Fruit fly (Drosophila melanogaster) whole organism, embryonic: ENCODE measurements around the gene CG31126.

Source experiments
- Bdp1 ChIP-seq: fragments of 200-800 bp; sonication (Bioruptor generic); optimal IDR thresholded peaks from 3 replicates; lab custom pipeline; 2016; ENCODE audit warnings: missing biosample characterization, missing genetic modification characterization
- CG10209 ChIP-seq: fragments of 200-800 bp; sonication (Bioruptor generic); optimal IDR thresholded peaks from 3 replicates; lab custom pipeline; 2017; ENCODE audit warnings: missing biosample characterization, mild to moderate bottlenecking, missing genetic modification characterization, missing genetic modification reagents
- CG10274 ChIP-seq: fragments of 200-800 bp; sonication (Bioruptor generic); optimal IDR thresholded peaks from 3 replicates; lab custom pipeline; 2017; ENCODE audit warnings: missing biosample characterization, mild to moderate bottlenecking, missing genetic modification characterization
- CG15479 ChIP-seq: fragments of 200-800 bp; sonication (Bioruptor generic); optimal IDR thresholded peaks from 3 replicates; lab custom pipeline; 2019; ENCODE audit warnings: missing biosample characterization, mild to moderate bottlenecking, missing genetic modification characterization, moderate library complexity
- CG1647 ChIP-seq: fragments of 200-800 bp; sonication (Bioruptor generic); optimal IDR thresholded peaks from 3 replicates; lab custom pipeline; 2016; ENCODE audit warnings: missing biosample characterization, missing genetic modification characterization
- CG18476 ChIP-seq: fragments of 200-800 bp; sonication (Bioruptor generic); optimal IDR thresholded peaks from 2 replicates; lab custom pipeline; 2016; ENCODE audit warnings: missing biosample characterization, mild to moderate bottlenecking, missing genetic modification characterization
- CG2199 ChIP-seq: fragments of 200-800 bp; sonication (Bioruptor generic); IDR thresholded peaks from 3 replicates; pipeline ENCODE4 v1.3.6; 2022; ENCODE audit warnings: missing biosample characterization, missing genetic modification characterization
- CG2712 ChIP-seq: fragments of 200-800 bp; optimal IDR thresholded peaks from 3 replicates; lab custom pipeline; 2019; ENCODE audit warnings: missing biosample characterization, mild to moderate bottlenecking, missing genetic modification characterization, moderate library complexity
- CG2875 ChIP-seq: fragments of 200-800 bp; sonication (Bioruptor generic); optimal IDR thresholded peaks from 2 replicates; lab custom pipeline; 2017; ENCODE audit warnings: missing biosample characterization, mild to moderate bottlenecking, missing genetic modification characterization, missing genetic modification reagents
- CG3281 ChIP-seq: fragments of 200-800 bp; sonication (Bioruptor generic); optimal IDR thresholded peaks from 3 replicates; lab custom pipeline; 2017; ENCODE audit warnings: missing biosample characterization, mild to moderate bottlenecking, missing genetic modification characterization
- CG4424 ChIP-seq: fragments of 200-800 bp; sonication (Bioruptor generic); optimal IDR thresholded peaks from 3 replicates; lab custom pipeline; 2016; ENCODE audit warnings: missing biosample characterization, missing genetic modification characterization
- CG5953 ChIP-seq: fragments of 200-800 bp; sonication (Bioruptor generic); IDR thresholded peaks from 2 replicates; pipeline ENCODE4 v1.3.6; 2022; ENCODE audit warnings: missing biosample characterization, missing genetic modification characterization
- CrebB ChIP-seq: fragments of 200-800 bp; sonication (Bioruptor generic); optimal IDR thresholded peaks from 3 replicates; lab custom pipeline; 2018; ENCODE audit warnings: missing biosample characterization, mild to moderate bottlenecking, missing genetic modification characterization
- Fer1 ChIP-seq: fragments of 200-800 bp; sonication (Bioruptor generic); optimal IDR thresholded peaks from 2 replicates; lab custom pipeline; 2017; ENCODE audit warnings: missing biosample characterization, mild to moderate bottlenecking, missing genetic modification characterization
- Fer3 ChIP-seq: fragments of 200-800 bp; sonication (Bioruptor generic); optimal IDR thresholded peaks from 2 replicates; lab custom pipeline; 2018; ENCODE audit warnings: missing biosample characterization, mild to moderate bottlenecking, missing genetic modification characterization, moderate library complexity
- HHEX ChIP-seq: fragments of 200-800 bp; sonication (Bioruptor generic); optimal IDR thresholded peaks from 3 replicates; lab custom pipeline; 2017; ENCODE audit warnings: missing biosample characterization, mild to moderate bottlenecking, missing genetic modification characterization, missing genetic modification reagents
- HLH4C ChIP-seq: fragments of 200-800 bp; sonication (Bioruptor generic); IDR thresholded peaks from 3 replicates; pipeline ENCODE4 v1.3.6; 2022; ENCODE audit warnings: missing biosample characterization, missing genetic modification characterization; ENCODE audit not compliant: partially characterized antibody
- Hsf ChIP-seq: fragments of 200-800 bp; sonication (Bioruptor generic); optimal IDR thresholded peaks from 3 replicates; lab custom pipeline; 2016; ENCODE audit warnings: missing biosample characterization, missing genetic modification characterization
- Lim3 ChIP-seq: fragments of 200-800 bp; sonication (Bioruptor generic); IDR thresholded peaks from 2 replicates; pipeline ENCODE4 v1.3.6; 2022; ENCODE audit warnings: missing biosample characterization, missing genetic modification characterization
- Max ChIP-seq: fragments of 200-800 bp; sonication (Bioruptor generic); optimal IDR thresholded peaks from 2 replicates; lab custom pipeline; 2016; ENCODE audit warnings: missing biosample characterization, mild to moderate bottlenecking, missing genetic modification characterization
- Nf-YA ChIP-seq: fragments of 200-800 bp; sonication (Bioruptor generic); IDR thresholded peaks from 2 replicates; pipeline ENCODE4 v1.3.6; 2022; ENCODE audit warnings: missing biosample characterization, missing genetic modification characterization
- Pdp1 ChIP-seq, 2 experiments: fragments of 200-800 bp; sonication (Bioruptor generic); optimal IDR thresholded peaks; 3 replicates each; lab custom pipeline; 2016; ENCODE audit warnings: missing biosample characterization in 2 of 2, missing genetic modification characterization in 2 of 2, mild to moderate bottlenecking in 1 of 2, moderate library complexity in 1 of 2
- Spps ChIP-seq: fragments of 200-800 bp; sonication (Bioruptor generic); optimal IDR thresholded peaks from 2 replicates; lab custom pipeline; 2018; ENCODE audit warnings: missing biosample characterization, mild to moderate bottlenecking, missing genetic modification characterization
- bowl ChIP-seq: fragments of 200-800 bp; sonication (Bioruptor generic); IDR thresholded peaks from 2 replicates; pipeline ENCODE4 v1.3.6; 2022; ENCODE audit warnings: missing biosample characterization, missing genetic modification characterization
- bsh ChIP-seq, 2 experiments: fragments of 200-800 bp; sonication (Bioruptor generic); optimal IDR thresholded peaks; 2 replicates each; lab custom pipeline; 2017 to 2018; ENCODE audit warnings: mild to moderate bottlenecking in 2 of 2, missing biosample characterization in 2 of 2, missing genetic modification characterization in 2 of 2, moderate library complexity in 1 of 2
- croc ChIP-seq: fragments of 200-800 bp; sonication (Bioruptor generic); conservative IDR thresholded peaks from 3 replicates; pipeline ENCODE4 v1.3.6; 2022; ENCODE audit warnings: missing biosample characterization, missing genetic modification characterization
- dm ChIP-seq: fragments of 200-800 bp; sonication (Bioruptor generic); optimal IDR thresholded peaks from 3 replicates; lab custom pipeline; 2016; ENCODE audit warnings: missing biosample characterization, missing genetic modification characterization
- dpn ChIP-seq, 2 experiments: fragments of 200-800 bp; sonication (Bioruptor generic); optimal IDR thresholded peaks; 3 replicates each; lab custom pipeline; 2016; ENCODE audit warnings: missing biosample characterization in 2 of 2, missing genetic modification characterization in 2 of 2
- fd96Cb ChIP-seq: fragments of 200-800 bp; sonication (Bioruptor generic); optimal IDR thresholded peaks from 2 replicates; lab custom pipeline; 2018; ENCODE audit warnings: missing biosample characterization, mild to moderate bottlenecking, missing genetic modification characterization, moderate library complexity
- gsb ChIP-seq: fragments of 200-800 bp; sonication (Bioruptor generic); IDR thresholded peaks from 2 replicates; pipeline ENCODE4 v1.3.6; 2022; ENCODE audit warnings: missing biosample characterization, missing genetic modification characterization
- her ChIP-seq: fragments of 200-800 bp; sonication (Bioruptor generic); optimal IDR thresholded peaks from 2 replicates; lab custom pipeline; 2016; ENCODE audit warnings: missing biosample characterization, missing genetic modification characterization
- hkb ChIP-seq, 2 experiments: fragments of 200-800 bp in 1 of 2; fragments of >200 bp in 1 of 2; sonication (Bioruptor generic) in 1 of 2; IDR thresholded peaks in 1 of 2; optimal IDR thresholded peaks in 1 of 2; 2 replicates each; pipeline versions ENCODE4 v1.3.6 to Lab custom; 2017 to 2022; ENCODE audit warnings: missing biosample characterization in 1 of 2, missing genetic modification characterization in 1 of 2
- jumu ChIP-seq: fragments of 200-800 bp; sonication (Bioruptor generic); optimal IDR thresholded peaks from 3 replicates; lab custom pipeline; 2016; ENCODE audit warnings: missing biosample characterization, missing genetic modification characterization
- lab ChIP-seq: fragments of 200-800 bp; sonication (Bioruptor generic); optimal IDR thresholded peaks from 3 replicates; lab custom pipeline; 2017; ENCODE audit warnings: missing biosample characterization, missing genetic modification characterization, mild to moderate bottlenecking, moderate library complexity, missing genetic modification reagents
- lilli ChIP-seq: fragments of 200-800 bp; sonication (Bioruptor generic); optimal IDR thresholded peaks from 3 replicates; lab custom pipeline; 2016; ENCODE audit warnings: missing biosample characterization, missing genetic modification characterization
- lmd ChIP-seq: fragments of 200-800 bp; sonication (Bioruptor generic); IDR thresholded peaks from 2 replicates; pipeline ENCODE4 v1.3.6; 2022; ENCODE audit warnings: missing biosample characterization, missing genetic modification characterization
- maf-S ChIP-seq: fragments of 200-800 bp; sonication (Bioruptor generic); optimal IDR thresholded peaks from 2 replicates; lab custom pipeline; 2016; ENCODE audit warnings: missing biosample characterization, missing genetic modification characterization
- onecut ChIP-seq: fragments of 200-800 bp; sonication (Bioruptor generic); IDR thresholded peaks from 2 replicates; pipeline ENCODE4 v1.3.6; 2022; ENCODE audit warnings: missing biosample characterization, missing genetic modification characterization
- pan ChIP-seq, 4 experiments: fragments of >200 bp in 3 of 4; fragments of 200-800 bp in 1 of 4; sonication (Bioruptor generic) in 1 of 4; optimal IDR thresholded peaks in 3 of 4; IDR thresholded peaks in 1 of 4; 2 replicates each; pipeline versions ENCODE4 v1.3.6 to Lab custom; 2017 to 2022; ENCODE audit warnings: missing biosample characterization in 2 of 4, missing genetic modification characterization in 2 of 4, mixed read lengths in 1 of 4
- pita ChIP-seq: fragments of 200-800 bp; sonication (Bioruptor generic); optimal IDR thresholded peaks from 2 replicates; lab custom pipeline; 2017; ENCODE audit warnings: missing biosample characterization, mild to moderate bottlenecking, missing genetic modification characterization
- row ChIP-seq: fragments of 200-800 bp; sonication (Bioruptor generic); IDR thresholded peaks from 3 replicates; pipeline ENCODE4 v1.3.6; 2022; ENCODE audit warnings: missing biosample characterization, missing genetic modification characterization
- stc ChIP-seq: fragments of 200-800 bp; sonication (Bioruptor generic); IDR thresholded peaks from 2 replicates; pipeline ENCODE4 v1.3.6; 2022; ENCODE audit warnings: missing biosample characterization, missing genetic modification characterization
- tgo ChIP-seq: fragments of 200-800 bp; sonication (Bioruptor generic); IDR thresholded peaks from 3 replicates; pipeline ENCODE4 v1.3.6; 2022; ENCODE audit warnings: missing biosample characterization, missing genetic modification characterization

The CG31126 gene

DNA sequence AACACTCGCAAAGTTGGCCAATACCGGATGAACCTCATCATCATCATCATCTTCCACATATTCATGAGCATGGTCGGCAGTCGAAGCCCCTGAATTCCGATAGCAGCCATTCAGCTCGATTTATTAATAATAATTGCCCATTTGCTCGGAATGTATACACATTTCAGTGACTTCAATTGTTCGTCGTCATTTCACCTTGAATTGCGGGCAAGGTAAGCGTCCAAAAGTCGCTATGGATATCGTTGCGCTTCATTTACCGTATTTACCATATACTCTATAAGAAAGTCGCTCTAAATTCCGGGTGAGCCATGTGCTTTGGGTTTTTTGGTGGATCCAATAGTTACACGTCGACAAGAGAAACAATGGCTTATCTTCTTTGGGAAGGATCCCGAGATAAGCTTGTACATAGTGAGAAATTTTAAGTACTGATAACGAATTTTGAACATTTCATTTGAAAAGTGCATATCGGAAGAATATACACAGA is 33.4 kb upstream of the CG31126 start (continued):
- TF ChIP-seq lilli (peak; percentile 18), Fer1 (peak; percentile 26), pita (GFP tag; lab: Kevin White, UChicago) (no peak), bsh (GFP tag; optimal IDR thresholded peaks at IDR 0.05; lab: Kevin White, UChicago) (peak in 1 of 2 experiments; percentile 28), onecut (GFP tag; lab: Robert Waterston, UW) (no peak), CG2712 (tag; lab: Kevin White, UChicago) (peak; percentile 21), HLH4C (GFP tag; lab: Robert Waterston, UW) (no peak), Fer3 (tag; lab: Kevin White, UChicago) (peak; percentile 33), lmd (GFP tag; lab: Robert Waterston, UW) (peak; percentile 28; the same call in 1 of the 2 replicates), row (GFP tag; lab: Robert Waterston, UW) (peak; percentile 64), hkb (optimal IDR thresholded peaks at IDR 0.05; lab: Kevin White, UChicago) (no peak), hkb (GFP tag; IDR thresholded peaks at IDR 0.05; lab: Robert Waterston, UW) (peak; percentile 33; the same call in 1 of the 2 replicates), jumu (GFP tag; lab: Kevin White, UChicago) (no peak), CrebB (tag; lab: Kevin White, UChicago) (no peak), lab (GFP tag; lab: Kevin White, UChicago) (peak; percentile 61), Bdp1 (GFP tag; lab: Kevin White, UChicago) (peak; percentile 3), pan (optimal IDR thresholded peaks at IDR 0.05; lab: Kevin White, UChicago) (no peak), pan (GFP tag; optimal IDR thresholded peaks at IDR 0.05 in 1 of 2, IDR thresholded peaks at IDR 0.05 in 1 of 2) (peak in 1 of 2 experiments; percentile 67), tgo (GFP tag; lab: Robert Waterston, UW) (0 out of 3 replicates have a peak, but pooled peaks have one; percentile 31), gsb (GFP tag; lab: Robert Waterston, UW) (0 out of 2 replicates have a peak, but pooled peaks have one; percentile 49), Nf-YA (no peak), Spps (tag; lab: Kevin White, UChicago) (no peak), Hsf (GFP tag; lab: Kevin White, UChicago) (peak; percentile 39), dpn (GFP tag; optimal IDR thresholded peaks at IDR 0.05; lab: Kevin White, UChicago) (peak in 1 of 2 experiments; percentile 39), HHEX (GFP tag; lab: Kevin White, UChicago) (peak; percentile 50), dm (GFP tag; lab: Kevin White, UChicago) (peak; percentile 29), CG5953 (no peak), bowl (GFP tag; lab: Robert Waterston, UW) (0 out of 2 replicates have a peak, but pooled peaks have one; percentile 19), CG4424 (GFP tag; lab: Kevin White, UChicago) (peak; percentile 37), CG15479 (GFP tag; lab: Kevin White, UChicago) (no peak), Pdp1 (GFP tag; optimal IDR thresholded peaks at IDR 0.05; lab: Kevin White, UChicago) (peak in 1 of 2 experiments; percentile 32), CG2875 (GFP tag; lab: Kevin White, UChicago) (no peak), CG3281 (GFP tag; lab: Kevin White, UChicago) (peak; percentile 42), maf-S (GFP tag; lab: Kevin White, UChicago) (peak; percentile 53), CG2199 (0 out of 3 replicates have a peak, but pooled peaks have one; percentile 48), stc (GFP tag; lab: Robert Waterston, UW) (peak; percentile 39; the same call in 1 of the 2 replicates), CG18476 (GFP tag; lab: Kevin White, UChicago) (no peak), CG10209 (peak; percentile 18), fd96Cb (tag; lab: Kevin White, UChicago) (peak; percentile 26), her (GFP tag; lab: Kevin White, UChicago) (peak; percentile 9), CG1647 (GFP tag; lab: Kevin White, UChicago) (peak; percentile 3), croc (GFP tag; lab: Robert Waterston, UW) (no peak), Lim3 (GFP tag; lab: Robert Waterston, UW) (no peak), CG10274 (GFP tag; lab: Kevin White, UChicago) (peak; percentile 88), Max (peak; percentile 2)
